Worm (Caenorhabditis elegans) whole organism, L3 larva: Measurements from ENCODE around the gene fbxa-18.

Source experiments
- ama-1 ChIP-seq: fragments of 150-350 bp; optimal IDR thresholded peaks from 2 replicates; lab custom pipeline; 2018
- ceh-16 ChIP-seq: sonication (generic microtip); optimal IDR thresholded peaks from 2 replicates; lab custom pipeline; 2017; ENCODE audit warnings: missing biosample characterization, missing genetic modification characterization
- ceh-28 ChIP-seq: fragments of 150-350 bp; optimal IDR thresholded peaks from 2 replicates; lab custom pipeline; 2014; ENCODE audit warnings: missing biosample characterization, missing genetic modification reagents, missing genetic modification characterization
- ceh-82 ChIP-seq: fragments of 150-350 bp; optimal IDR thresholded peaks from 2 replicates; lab custom pipeline; 2014; ENCODE audit warnings: missing biosample characterization, missing genetic modification characterization
- egl-27 ChIP-seq: sonication (generic microtip); optimal IDR thresholded peaks from 4 replicates; lab custom pipeline; 2017; ENCODE audit warnings: missing biosample characterization, missing genetic modification reagents, missing genetic modification characterization
- egl-5 ChIP-seq: fragments of 150-350 bp; optimal IDR thresholded peaks from 2 replicates; lab custom pipeline; 2017; ENCODE audit warnings: missing biosample characterization, missing genetic modification reagents, missing genetic modification characterization, inconsistent platforms
- elt-1 ChIP-seq: fragments of 150-350 bp; optimal IDR thresholded peaks from 2 replicates; lab custom pipeline; 2014; ENCODE audit warnings: missing biosample characterization, missing genetic modification characterization
- elt-2 ChIP-seq: sonication (generic microtip); optimal IDR thresholded peaks from 2 replicates; lab custom pipeline; 2016; ENCODE audit warnings: missing genetic modification reagents, mild to moderate bottlenecking, missing genetic modification characterization, missing compliant biosample characterization
- elt-3 ChIP-seq, 3 experiments: fragments of 150-350 bp in 1 of 3; sonication (generic microtip) in 2 of 3; optimal IDR thresholded peaks; 2 replicates in 2 of 3; 4 replicates in 1 of 3; lab custom pipeline; 2014 to 2017; ENCODE audit warnings: missing biosample characterization in 3 of 3, missing genetic modification characterization in 3 of 3
- eor-1 ChIP-seq, 2 experiments: fragments of 150-350 bp; optimal IDR thresholded peaks; 2 replicates each; lab custom pipeline; 2014 to 2018; ENCODE audit warnings: missing biosample characterization in 2 of 2, missing genetic modification characterization in 2 of 2
- fkh-10 ChIP-seq: sonication (generic microtip); optimal IDR thresholded peaks from 2 replicates; lab custom pipeline; 2017; ENCODE audit warnings: missing biosample characterization, missing genetic modification reagents, missing genetic modification characterization
- fkh-2 ChIP-seq: fragments of 150-350 bp; optimal IDR thresholded peaks from 2 replicates; lab custom pipeline; 2014; ENCODE audit warnings: missing biosample characterization, missing genetic modification reagents, missing genetic modification characterization
- fos-1 ChIP-seq: fragments of 150-350 bp; optimal IDR thresholded peaks from 2 replicates; lab custom pipeline; 2014; ENCODE audit warnings: missing biosample characterization, missing genetic modification characterization
- hmg-11 ChIP-seq: sonication (generic microtip); optimal IDR thresholded peaks from 2 replicates; lab custom pipeline; 2016; ENCODE audit warnings: missing genetic modification characterization, missing compliant biosample characterization
- jun-1 ChIP-seq: fragments of 150-350 bp; optimal IDR thresholded peaks from 2 replicates; lab custom pipeline; 2014; ENCODE audit warnings: missing biosample characterization, missing genetic modification reagents, missing genetic modification characterization
- lin-15B ChIP-seq: fragments of 150-350 bp; optimal IDR thresholded peaks from 2 replicates; lab custom pipeline; 2014; ENCODE audit warnings: missing biosample characterization, missing genetic modification characterization
- lsy-12 ChIP-seq: sonication (generic microtip); optimal IDR thresholded peaks from 2 replicates; lab custom pipeline; 2016; ENCODE audit warnings: mild to moderate bottlenecking, missing genetic modification characterization, missing compliant biosample characterization
- mdl-1 ChIP-seq: fragments of 150-350 bp; optimal IDR thresholded peaks from 2 replicates; lab custom pipeline; 2014; ENCODE audit warnings: missing biosample characterization, missing genetic modification characterization
- mml-1 ChIP-seq: fragments of 150-350 bp; sonication (generic microtip); optimal IDR thresholded peaks from 3 replicates; lab custom pipeline; 2014; ENCODE audit warnings: missing biosample characterization, missing genetic modification characterization
- nhr-11 ChIP-seq: fragments of 150-350 bp; optimal IDR thresholded peaks from 2 replicates; lab custom pipeline; 2014; ENCODE audit warnings: missing biosample characterization, missing genetic modification characterization
- nhr-12 ChIP-seq: fragments of 150-350 bp; optimal IDR thresholded peaks from 2 replicates; lab custom pipeline; 2014; ENCODE audit warnings: missing biosample characterization, missing genetic modification characterization
- nhr-23 ChIP-seq: fragments of 150-350 bp; optimal IDR thresholded peaks from 2 replicates; lab custom pipeline; 2014; ENCODE audit warnings: missing biosample characterization, missing genetic modification reagents, missing genetic modification characterization
- nhr-237 ChIP-seq: fragments of 150-350 bp; optimal IDR thresholded peaks from 2 replicates; lab custom pipeline; 2014; ENCODE audit warnings: missing biosample characterization, missing genetic modification characterization
- nhr-25 ChIP-seq: sonication (generic microtip); optimal IDR thresholded peaks from 2 replicates; lab custom pipeline; 2017; ENCODE audit warnings: missing biosample characterization, missing genetic modification characterization
- nhr-28 ChIP-seq: fragments of 150-350 bp; optimal IDR thresholded peaks from 2 replicates; lab custom pipeline; 2014; ENCODE audit warnings: missing biosample characterization, missing genetic modification characterization
- nhr-43 ChIP-seq: sonication (generic microtip); optimal IDR thresholded peaks from 2 replicates; lab custom pipeline; 2016; ENCODE audit warnings: mild to moderate bottlenecking, missing genetic modification characterization, missing compliant biosample characterization; ENCODE audit not compliant: poor library complexity, severe bottlenecking
- nhr-76 ChIP-seq: fragments of 150-350 bp; sonication (generic microtip); optimal IDR thresholded peaks from 5 replicates; lab custom pipeline; 2014; ENCODE audit warnings: missing biosample characterization, missing genetic modification characterization
- nhr-77 ChIP-seq: fragments of 150-350 bp; optimal IDR thresholded peaks from 2 replicates; lab custom pipeline; 2014; ENCODE audit warnings: missing biosample characterization, missing genetic modification characterization
- pha-4 ChIP-seq: fragments of 150-350 bp; optimal IDR thresholded peaks from 2 replicates; lab custom pipeline; 2014; ENCODE audit warnings: missing biosample characterization, missing genetic modification reagents, missing genetic modification characterization
- pqm-1 ChIP-seq: fragments of 150-350 bp; optimal IDR thresholded peaks from 2 replicates; lab custom pipeline; 2017; ENCODE audit warnings: missing biosample characterization, missing genetic modification characterization, inconsistent platforms
- sea-2 ChIP-seq: fragments of 150-350 bp; sonication (generic microtip); optimal IDR thresholded peaks from 4 replicates; lab custom pipeline; 2014; ENCODE audit warnings: missing biosample characterization, missing genetic modification reagents, missing genetic modification characterization
- snpc-4 ChIP-seq: fragments of 150-350 bp; optimal IDR thresholded peaks from 2 replicates; lab custom pipeline; 2014; ENCODE audit warnings: missing biosample characterization, missing genetic modification characterization
- unc-39 ChIP-seq: sonication (generic microtip); optimal IDR thresholded peaks from 4 replicates; lab custom pipeline; 2017; ENCODE audit warnings: missing biosample characterization, missing genetic modification characterization
- unc-62 ChIP-seq: fragments of 150-350 bp; sonication (generic microtip); optimal IDR thresholded peaks from 4 replicates; lab custom pipeline; 2014; ENCODE audit warnings: missing biosample characterization, missing genetic modification reagents, missing genetic modification characterization
- zag-1 ChIP-seq: fragments of 150-350 bp; optimal IDR thresholded peaks from 2 replicates; lab custom pipeline; 2014; ENCODE audit warnings: missing biosample characterization, missing genetic modification characterization
- ztf-11 ChIP-seq: fragments of 150-350 bp; optimal IDR thresholded peaks from 2 replicates; lab custom pipeline; 2014; ENCODE audit warnings: missing biosample characterization, missing genetic modification characterization
- ztf-4 ChIP-seq: fragments of 150-350 bp; optimal IDR thresholded peaks from 2 replicates; lab custom pipeline; 2014; ENCODE audit warnings: missing biosample characterization, missing genetic modification characterization

The fbxa-18 gene

ce11 chrV:16142371-16142770 lies at the start of gene fbxa-18:
TSS of gene fbxa-18 (plus strand) at chrV:16142671.
- no peak for TF ChIP-seq lin-15B (tag; lab: Kevin White, UChicago)
- no peak for TF ChIP-seq elt-2 (tag; lab: Kevin White, UChicago)
- no peak for TF ChIP-seq pha-4 (tag; lab: Kevin White, UChicago)
- TF ChIP-seq lsy-12: no peak
- no peak for TF ChIP-seq nhr-43
- TF ChIP-seq pqm-1 (tag; lab: Kevin White, UChicago): no peak
- no peak for TF ChIP-seq nhr-76 (tag; lab: Kevin White, UChicago)
- TF ChIP-seq nhr-25 (tag; lab: Kevin White, UChicago): no peak

DNA sequence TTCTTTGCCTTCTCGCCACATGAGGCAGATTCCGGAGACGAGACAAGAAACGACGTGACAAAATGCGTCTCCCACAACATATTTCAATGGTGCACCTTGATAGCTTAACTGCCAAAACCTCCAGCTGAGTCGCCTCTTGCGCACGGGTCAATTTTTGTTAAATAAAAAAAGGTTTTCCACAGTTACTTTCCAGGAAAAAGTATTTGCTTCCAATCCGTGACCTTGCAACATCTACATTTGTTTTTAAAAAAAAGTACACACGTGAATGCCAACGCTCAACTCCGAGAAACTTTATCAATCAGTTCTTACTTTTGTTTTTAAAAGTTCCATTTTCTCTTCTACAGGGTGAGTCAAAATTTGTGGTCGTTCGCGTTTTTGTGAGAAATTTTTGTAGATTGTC lies 48.2 kb upstream of the fbxa-18 start, which contains the start of gene F22B8.7:
Gene F22B8.7, plus strand, starts transcription at position 301 of the 400 bp plus-strand sequence.
- TF ChIP-seq pha-4 (tag; lab: Kevin White, UChicago): no peak
- TF ChIP-seq nhr-237 (tag; lab: Kevin White, UChicago): no peak
- TF ChIP-seq nhr-77: no peak
- TF ChIP-seq elt-3 (tag; optimal IDR thresholded peaks at IDR 0.05; lab: Kevin White, UChicago): no peak
- no peak for TF ChIP-seq fos-1 (tag; lab: Kevin White, UChicago)
- no peak for TF ChIP-seq ceh-28 (tag; lab: Kevin White, UChicago)
- no peak for TF ChIP-seq snpc-4 (tag; lab: Kevin White, UChicago)
- TF ChIP-seq hmg-11 (tag; lab: Kevin White, UChicago): no peak
- no peak for TF ChIP-seq eor-1 (tag; optimal IDR thresholded peaks at IDR 0.05; lab: Kevin White, UChicago)

DNA sequence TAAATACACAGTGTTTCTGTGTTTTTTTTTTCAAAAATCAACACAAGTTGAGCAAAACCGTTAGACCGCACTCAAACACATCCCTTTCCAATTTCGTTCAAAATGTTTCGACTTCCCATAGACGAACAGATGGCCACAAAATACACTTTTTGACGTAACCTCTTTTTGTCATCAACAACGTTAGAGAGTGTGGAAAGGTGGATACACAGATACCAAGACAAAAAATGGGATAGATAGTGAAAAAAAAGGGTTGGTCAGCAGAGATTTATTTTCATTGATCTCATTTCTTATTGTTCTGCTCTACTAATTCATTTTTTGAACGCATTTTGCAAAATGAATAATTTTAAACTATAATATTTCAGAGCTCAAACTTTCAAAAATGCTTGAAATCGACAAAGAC lies 47.6 kb upstream of the fbxa-18 start:
- peak; percentile 19 for TF ChIP-seq pqm-1 (tag; lab: Kevin White, UChicago)
- TF ChIP-seq mdl-1 (tag; lab: Kevin White, UChicago): no peak
- no peak for TF ChIP-seq jun-1 (tag; lab: Kevin White, UChicago)
- TF ChIP-seq pha-4 (tag; lab: Kevin White, UChicago): no peak
- TF ChIP-seq zag-1 (tag; lab: Kevin White, UChicago): no peak
- TF ChIP-seq elt-2 (tag; lab: Kevin White, UChicago): peak; percentile 12

ce11 chrV:16099441-16099840 lies 43.0 kb upstream of the fbxa-18 start, which contains the start of gene str-7:
TSS of gene str-7 (minus strand) at chrV:16099541.
- TF ChIP-seq egl-5 (tag; lab: Kevin White, UChicago) (no peak), pqm-1 (tag; lab: Kevin White, UChicago) (peak; percentile 2)

ce11 chrV:16100103-16100730 lies 42.3 kb upstream of the fbxa-18 start, which contains the start of gene cth-1:
TSS of gene cth-1 (plus strand) at chrV:16100680.
- TF ChIP-seq fkh-10 (GFP tag; lab: Kevin White, UChicago): no peak
- no peak for TF ChIP-seq zag-1 (tag; lab: Kevin White, UChicago)
- TF ChIP-seq ztf-11 (tag; lab: Kevin White, UChicago): no peak
- TF ChIP-seq snpc-4 (tag; lab: Kevin White, UChicago): no peak
- TF ChIP-seq ceh-16 (tag; lab: Kevin White, UChicago): no peak
- TF ChIP-seq mml-1 (tag; lab: Kevin White, UChicago): no peak
- TF ChIP-seq ztf-4 (tag; lab: Kevin White, UChicago): no peak
- TF ChIP-seq unc-62 (GFP tag; lab: Kevin White, UChicago): no peak
- TF ChIP-seq elt-1 (tag; lab: Kevin White, UChicago): peak; percentile 59
- TF ChIP-seq elt-3 (tag; optimal IDR thresholded peaks at IDR 0.05; lab: Kevin White, UChicago): peak in 1 of 3 experiments; percentile 72
- no peak for TF ChIP-seq ceh-82 (tag; lab: Kevin White, UChicago)
- no peak for TF ChIP-seq ama-1
- TF ChIP-seq egl-27 (tag; lab: Kevin White, UChicago): no peak
- no peak for TF ChIP-seq ceh-28 (tag; lab: Kevin White, UChicago)
- no peak for TF ChIP-seq nhr-28 (tag; lab: Kevin White, UChicago)
- no peak for TF ChIP-seq nhr-11
- TF ChIP-seq pqm-1 (tag; lab: Kevin White, UChicago): peak; percentile 73
- peak; percentile 60 for TF ChIP-seq elt-2 (tag; lab: Kevin White, UChicago)
- no peak for TF ChIP-seq unc-39 (tag; lab: Kevin White, UChicago)
- TF ChIP-seq nhr-23: no peak
- no peak for TF ChIP-seq eor-1 (tag; optimal IDR thresholded peaks at IDR 0.05; lab: Kevin White, UChicago)
- TF ChIP-seq fkh-2 (tag; lab: Kevin White, UChicago): no peak
- TF ChIP-seq nhr-12: no peak
- no peak for TF ChIP-seq mdl-1 (tag; lab: Kevin White, UChicago)
- TF ChIP-seq sea-2 (GFP tag; lab: Kevin White, UChicago): no peak
